Fruit fly (Drosophila melanogaster): Measurements from ENCODE around the gene CG16717.

dm6 chr3L:9698193-9698642 is 19.2 kb downstream of the CG16717 start, which contains the start of gene Ubc4:
- TF ChIP-seq h (optimal IDR thresholded peaks at IDR 0.05) (no peak), Sin3A (optimal IDR thresholded peaks at IDR 0.05) (no peak)

Measured in Kc167 (cell line).